Fruit fly (Drosophila melanogaster): ENCODE data around the gene CG15880.

CG15880 gene

dm6 chr2L:821986-822711 is 4.4 kb upstream of the CG15880 start:
- TF ChIP-seq fru (GFP tag; optimal IDR thresholded peaks at IDR 0.05) (peak; percentile 13), dl (GFP tag; optimal IDR thresholded peaks at IDR 0.05; ENCODE audit: insufficient read depth in 1 of 2, partially characterized antibody in 2 of 2) (no peak)

dm6 chr2L:821242-821985 is 3.7 kb upstream of the CG15880 start, which contains the start of gene CG3662:
Gene CG3662, plus strand, starts transcription at chr2L:821289.
- no peak for TF ChIP-seq Mio (GFP tag; optimal IDR thresholded peaks at IDR 0.05)
- TF ChIP-seq Rel (GFP tag; optimal IDR thresholded peaks at IDR 0.05), result no peak
- peak; percentile 71 for TF ChIP-seq Rel (tag; optimal IDR thresholded peaks at IDR 0.05)
- TF ChIP-seq rgr (GFP tag; optimal IDR thresholded peaks at IDR 0.05), result peak; percentile 22
- no peak for TF ChIP-seq lola (GFP tag; optimal IDR thresholded peaks at IDR 0.05)

DNA sequence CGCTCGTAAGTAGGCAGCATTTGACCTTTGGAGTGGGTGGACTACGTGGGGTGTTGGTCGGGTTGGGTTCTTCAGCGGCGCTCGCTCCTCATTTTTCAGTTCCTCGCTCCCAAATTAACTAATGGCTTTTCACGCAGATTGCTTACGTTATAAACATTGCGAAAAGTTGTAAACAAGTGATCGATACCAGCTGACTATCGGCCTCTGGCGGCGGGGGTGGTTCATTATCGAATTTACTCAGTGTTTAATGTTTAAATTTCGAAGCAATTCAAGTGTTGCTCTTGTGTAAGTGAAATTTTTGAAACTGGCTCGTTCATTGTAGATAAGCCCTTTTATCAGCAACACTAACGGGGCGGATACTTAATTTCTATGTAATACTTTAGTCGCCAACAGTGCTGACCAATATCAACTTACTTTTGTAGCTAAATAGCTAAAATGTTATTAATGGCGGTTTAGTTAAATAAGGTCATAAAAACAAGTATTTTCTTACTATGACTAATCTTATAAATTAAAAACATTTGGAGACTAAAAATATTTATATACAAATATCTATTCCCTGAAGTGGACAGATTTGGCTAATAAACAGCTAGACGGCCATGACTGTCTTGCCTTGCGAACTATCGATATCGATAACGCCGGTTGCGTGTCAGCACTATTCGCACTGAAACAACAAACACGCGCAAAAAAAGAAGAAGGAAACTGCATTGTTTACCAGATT is 1.7 kb upstream of the CG15880 start, which contains the start of the genes PGAP2 and Clp:
Gene PGAP2 (minus strand): TSS at position 194 of the 718 bp plus-strand sequence.
Gene Clp (plus strand): TSS at position 650 of the 718 bp plus-strand sequence.
- TF ChIP-seq CG32264 (GFP tag; optimal IDR thresholded peaks at IDR 0.05) (no peak), HLH106 (tag; optimal IDR thresholded peaks at IDR 0.05) (peak; percentile 84), foxo (GFP tag; optimal IDR thresholded peaks at IDR 0.05) (peak in 1 of 2 experiments; percentile 81), OdsH (GFP tag; optimal IDR thresholded peaks at IDR 0.05) (peak; percentile 68), CG9705 (GFP tag; optimal IDR thresholded peaks at IDR 0.05) (peak; percentile 65), fru (GFP tag; optimal IDR thresholded peaks at IDR 0.05) (no peak), sv (GFP tag; optimal IDR thresholded peaks at IDR 0.05) (peak; percentile 32), psq (GFP tag; optimal IDR thresholded peaks at IDR 0.05) (peak; percentile 57), woc (GFP tag; optimal IDR thresholded peaks at IDR 0.05) (no peak), Myc (optimal IDR thresholded peaks at IDR 0.05) (peak; percentile 97), rgr (GFP tag; optimal IDR thresholded peaks at IDR 0.05) (peak; percentile 69), ey (GFP tag; optimal IDR thresholded peaks at IDR 0.05) (peak; percentile 63), Sp1 (GFP tag; optimal IDR thresholded peaks at IDR 0.05) (peak; percentile 74)

DNA sequence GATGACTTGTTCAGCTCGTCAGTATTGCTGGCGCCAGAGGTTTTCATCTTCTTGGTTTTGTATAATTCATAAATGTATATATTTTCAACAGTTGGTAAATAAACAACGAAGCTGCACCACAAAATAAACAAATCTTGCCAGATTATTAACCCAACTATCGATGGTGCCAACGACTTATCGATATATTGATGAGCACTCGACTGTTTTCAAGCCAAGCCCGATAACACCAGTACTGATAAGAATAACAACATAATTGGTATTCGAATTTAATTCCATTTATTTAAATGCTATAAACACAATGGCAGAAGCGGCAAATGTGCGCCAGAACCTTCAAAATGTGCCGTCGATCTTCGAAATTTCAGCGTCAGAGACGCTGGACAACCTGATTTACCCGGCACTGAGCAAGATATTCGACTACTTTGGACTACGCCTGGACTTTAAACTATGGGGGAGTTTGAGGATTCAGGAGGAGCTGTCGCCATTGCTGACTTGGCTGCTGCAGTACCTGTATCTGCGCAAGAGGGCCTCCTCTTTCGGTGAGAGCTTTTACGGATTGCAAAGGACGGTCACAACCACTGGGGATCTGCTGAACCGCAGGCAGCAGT is 1.9 kb downstream of the CG15880 start, which contains the start of the genes Saf6 and Pex12:
Gene Saf6 (minus strand): TSS at position 166 of the 605 bp plus-strand sequence.
Gene Pex12 (plus strand): TSS at position 209 of the 605 bp plus-strand sequence.
- no peak for TF ChIP-seq fru (GFP tag; optimal IDR thresholded peaks at IDR 0.05)
- TF ChIP-seq Myc (optimal IDR thresholded peaks at IDR 0.05), result peak; percentile 73
- no peak for TF ChIP-seq Abd-B (GFP tag; optimal IDR thresholded peaks at IDR 0.05)
- no peak for TF ChIP-seq h (GFP tag; optimal IDR thresholded peaks at IDR 0.05)
- no peak for TF ChIP-seq HLH106 (tag; optimal IDR thresholded peaks at IDR 0.05)
- TF ChIP-seq Sp1 (GFP tag; optimal IDR thresholded peaks at IDR 0.05), result no peak

DNA sequence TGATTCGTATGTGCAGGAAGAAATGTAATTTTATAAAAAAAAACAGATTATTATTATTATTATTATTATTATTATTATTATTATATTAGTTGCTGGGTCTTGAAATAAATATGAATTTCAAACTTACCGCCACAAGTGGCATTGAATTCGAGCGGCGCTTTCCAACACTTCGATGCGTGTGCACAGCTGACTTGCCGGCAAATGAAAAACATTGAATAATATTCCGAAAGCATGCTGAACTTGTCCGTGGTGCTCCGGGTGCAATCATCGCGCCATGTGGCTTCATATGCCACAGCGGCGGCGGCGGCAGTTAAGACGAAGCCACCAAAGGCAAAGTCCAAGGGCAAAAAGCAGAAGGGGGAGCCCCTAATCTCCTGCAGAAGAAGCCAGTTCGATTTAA is 6.3 kb downstream of the CG15880 start, which contains the start of gene Dbp21E2:
Gene Dbp21E2 (plus strand): TSS at position 180 of the 400 bp plus-strand sequence.
- TF ChIP-seq GATAd (GFP tag; optimal IDR thresholded peaks at IDR 0.05) (no peak), Rel (GFP tag; optimal IDR thresholded peaks at IDR 0.05) (no peak), Rel (tag; optimal IDR thresholded peaks at IDR 0.05) (peak; percentile 9)

DNA sequence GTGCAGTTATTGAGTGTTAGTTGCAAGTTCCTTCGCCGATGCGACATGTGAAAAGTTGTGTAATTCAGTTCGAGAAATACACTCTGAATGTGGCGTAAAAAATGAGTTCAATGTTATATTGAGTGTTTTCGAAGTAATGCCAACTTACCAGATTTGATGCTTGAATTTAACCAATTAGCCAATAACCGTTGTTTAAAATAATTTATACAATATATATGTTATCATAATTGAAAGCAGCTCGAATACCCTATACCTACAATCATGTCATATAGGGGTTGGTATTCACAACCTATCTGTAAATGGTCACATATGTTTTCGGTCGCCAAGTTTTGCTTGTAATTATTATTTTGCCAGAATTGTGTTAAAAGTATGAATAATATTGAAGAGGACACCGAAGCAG is 7.5 kb downstream of the CG15880 start, which contains the start of gene Nnf1b:
Gene Nnf1b (plus strand): TSS at position 301 of the 400 bp plus-strand sequence.
- no peak for TF ChIP-seq CG32264 (GFP tag; optimal IDR thresholded peaks at IDR 0.05)
- no peak for TF ChIP-seq CrebA (GFP tag; optimal IDR thresholded peaks at IDR 0.05; ENCODE audit: borderline replicate concordance)
- TF ChIP-seq Hr78 (GFP tag; optimal IDR thresholded peaks at IDR 0.05), result no peak
- TF ChIP-seq usp (GFP tag; optimal IDR thresholded peaks at IDR 0.05), result no peak
- no peak for TF ChIP-seq rgr (GFP tag; optimal IDR thresholded peaks at IDR 0.05)
- no peak for TF ChIP-seq Jra (GFP tag; optimal IDR thresholded peaks at IDR 0.05)
- no peak for TF ChIP-seq woc (GFP tag; optimal IDR thresholded peaks at IDR 0.05)

Measured in whole organism, wandering third instar larva.